Worm (Caenorhabditis elegans): ENCODE data around the gene R10E9.4.

ce11 chrIII:4013061-4013460, 40.5 kb upstream of the R10E9.4 start:
- TF ChIP-seq gmeb-1 (tag; optimal IDR thresholded peaks at IDR 0.05) (no peak), ztf-11 (tag; optimal IDR thresholded peaks at IDR 0.05) (no peak), nhr-25 (tag; optimal IDR thresholded peaks at IDR 0.05) (no peak), sma-9 (GFP tag; optimal IDR thresholded peaks at IDR 0.05) (no peak), sma-9 (tag; optimal IDR thresholded peaks at IDR 0.05) (no peak), R02D3.7 (tag; optimal IDR thresholded peaks at IDR 0.05) (no peak), mdl-1 (tag; optimal IDR thresholded peaks at IDR 0.05) (no peak), ZK546.5 (tag; optimal IDR thresholded peaks at IDR 0.05) (no peak), elt-3 (tag; optimal IDR thresholded peaks at IDR 0.05) (no peak), nhr-237 (tag; optimal IDR thresholded peaks at IDR 0.05) (no peak), alr-1 (tag; optimal IDR thresholded peaks at IDR 0.05) (no peak), ztf-4 (tag; optimal IDR thresholded peaks at IDR 0.05) (no peak), Y55F3AM.14 (GFP tag; optimal IDR thresholded peaks at IDR 0.05) (no peak)

Data from whole organism, L2 larva.